Fruit fly (Drosophila melanogaster) whole organism, embryonic: Measurements from ENCODE around the gene MED28.

Experiments
- Abd-B ChIP-seq: fragments of 200-800 bp; sonication (Bioruptor generic); optimal IDR thresholded peaks from 2 replicates; lab custom pipeline; 2018; ENCODE audit warnings: missing biosample characterization, mild to moderate bottlenecking, missing genetic modification characterization, moderate library complexity
- B-H2 ChIP-seq: fragments of 200-800 bp; sonication (Bioruptor generic); optimal IDR thresholded peaks from 2 replicates; lab custom pipeline; 2018; ENCODE audit warnings: missing biosample characterization, mild to moderate bottlenecking, missing genetic modification characterization
- Bgb ChIP-seq: fragments of 200-800 bp; sonication (Bioruptor generic); IDR thresholded peaks from 2 replicates; pipeline ENCODE4 v1.3.6; 2022; ENCODE audit warnings: missing biosample characterization, missing genetic modification characterization; ENCODE audit not compliant: partially characterized antibody
- CG10431 ChIP-seq: fragments of 200-800 bp; sonication (Bioruptor generic); optimal IDR thresholded peaks from 3 replicates; lab custom pipeline; 2018; ENCODE audit warnings: missing biosample characterization, mild to moderate bottlenecking, missing genetic modification characterization
- CG10565 ChIP-seq: fragments of 200-800 bp; sonication (Bioruptor generic); optimal IDR thresholded peaks from 3 replicates; lab custom pipeline; 2016; ENCODE audit warnings: missing biosample characterization, mild to moderate bottlenecking, missing genetic modification characterization
- CG12744 ChIP-seq: fragments of 200-800 bp; sonication (Bioruptor generic); optimal IDR thresholded peaks from 2 replicates; lab custom pipeline; 2016; ENCODE audit warnings: missing biosample characterization, missing genetic modification characterization
- CG13296 ChIP-seq: fragments of 200-800 bp; sonication (Bioruptor generic); optimal IDR thresholded peaks from 3 replicates; lab custom pipeline; 2018; ENCODE audit warnings: missing biosample characterization, mild to moderate bottlenecking, missing genetic modification characterization
- CG13624 ChIP-seq: fragments of 200-800 bp; sonication (Bioruptor generic); optimal IDR thresholded peaks from 2 replicates; lab custom pipeline; 2016; ENCODE audit warnings: missing biosample characterization, missing genetic modification characterization
- CG14965 ChIP-seq: fragments of 200-800 bp; sonication (Bioruptor generic); optimal IDR thresholded peaks from 2 replicates; lab custom pipeline; 2016; ENCODE audit warnings: missing biosample characterization, missing genetic modification characterization, borderline replicate concordance
- CG15269 ChIP-seq: fragments of 200-800 bp; sonication (Bioruptor generic); optimal IDR thresholded peaks from 2 replicates; lab custom pipeline; 2018; ENCODE audit warnings: missing biosample characterization, mild to moderate bottlenecking, missing genetic modification characterization, moderate library complexity
- CG15696 ChIP-seq: fragments of 200-800 bp; sonication (Bioruptor generic); optimal IDR thresholded peaks from 2 replicates; lab custom pipeline; 2019; ENCODE audit warnings: missing biosample characterization, mild to moderate bottlenecking, missing genetic modification characterization, moderate library complexity
- CG17568 ChIP-seq: fragments of 200-800 bp; sonication (Bioruptor generic); optimal IDR thresholded peaks from 2 replicates; lab custom pipeline; 2018; ENCODE audit warnings: missing biosample characterization, mild to moderate bottlenecking, missing genetic modification characterization, moderate library complexity
- CG18262 ChIP-seq: fragments of 200-800 bp; optimal IDR thresholded peaks from 3 replicates; lab custom pipeline; 2019; ENCODE audit warnings: missing biosample characterization, mild to moderate bottlenecking, missing genetic modification characterization, moderate library complexity
- CG1832 ChIP-seq: fragments of 200-800 bp; sonication (Bioruptor generic); optimal IDR thresholded peaks from 2 replicates; lab custom pipeline; 2017; ENCODE audit warnings: missing biosample characterization, mild to moderate bottlenecking, missing genetic modification characterization, inconsistent platforms
- CG18619 ChIP-seq: fragments of 200-800 bp; sonication (Bioruptor generic); optimal IDR thresholded peaks from 3 replicates; lab custom pipeline; 2017; ENCODE audit warnings: missing biosample characterization, mild to moderate bottlenecking, missing genetic modification characterization
- CG18764 ChIP-seq: fragments of 200-800 bp; sonication (Bioruptor generic); optimal IDR thresholded peaks from 3 replicates; lab custom pipeline; 2016; ENCODE audit warnings: missing biosample characterization, missing genetic modification characterization
- CG3407 ChIP-seq: fragments of 200-800 bp; sonication (Bioruptor generic); optimal IDR thresholded peaks from 2 replicates; lab custom pipeline; 2018; ENCODE audit warnings: missing biosample characterization, mild to moderate bottlenecking, missing genetic modification characterization
- CG4404 ChIP-seq: fragments of 200-800 bp; sonication (Bioruptor generic); IDR thresholded peaks from 2 replicates; pipeline ENCODE4 v1.3.6; 2022; ENCODE audit warnings: missing biosample characterization, missing genetic modification characterization
- CG4424 ChIP-seq: fragments of 200-800 bp; sonication (Bioruptor generic); optimal IDR thresholded peaks from 3 replicates; lab custom pipeline; 2016; ENCODE audit warnings: missing biosample characterization, missing genetic modification characterization
- CG6175 ChIP-seq: fragments of 200-800 bp; sonication (Bioruptor generic); IDR thresholded peaks from 3 replicates; pipeline ENCODE4 v1.3.6; 2022; ENCODE audit warnings: missing biosample characterization, missing genetic modification characterization
- CG7839 ChIP-seq: fragments of 200-800 bp; sonication (Bioruptor generic); optimal IDR thresholded peaks from 3 replicates; lab custom pipeline; 2018; ENCODE audit warnings: missing biosample characterization, mild to moderate bottlenecking, missing genetic modification characterization, moderate library complexity
- CG8944 ChIP-seq: fragments of 200-800 bp; sonication (Bioruptor generic); optimal IDR thresholded peaks from 3 replicates; lab custom pipeline; 2016; ENCODE audit warnings: missing biosample characterization, missing genetic modification characterization
- Camta ChIP-seq: fragments of 200-800 bp; sonication (Bioruptor generic); optimal IDR thresholded peaks from 2 replicates; lab custom pipeline; 2016; ENCODE audit warnings: missing biosample characterization, missing genetic modification characterization
- Dad ChIP-seq: fragments of 200-800 bp; sonication (Bioruptor generic); optimal IDR thresholded peaks from 3 replicates; lab custom pipeline; 2016; ENCODE audit warnings: missing biosample characterization, missing genetic modification characterization
- Deaf1 ChIP-seq: fragments of 200-800 bp; optimal IDR thresholded peaks from 3 replicates; lab custom pipeline; 2019; ENCODE audit warnings: missing biosample characterization, mild to moderate bottlenecking, missing genetic modification characterization, moderate library complexity
- HHEX ChIP-seq: fragments of 200-800 bp; sonication (Bioruptor generic); optimal IDR thresholded peaks from 3 replicates; lab custom pipeline; 2017; ENCODE audit warnings: missing biosample characterization, mild to moderate bottlenecking, missing genetic modification characterization, missing genetic modification reagents
- Hr78 ChIP-seq, 2 experiments: fragments of 200-800 bp in 1 of 2; fragments of >200 bp in 1 of 2; sonication (Bioruptor generic) in 1 of 2; optimal IDR thresholded peaks; 2 replicates each; lab custom pipeline; 2017 to 2019; ENCODE audit warnings: missing biosample characterization in 2 of 2, missing genetic modification characterization in 2 of 2, mild to moderate bottlenecking in 1 of 2, moderate library complexity in 1 of 2
- Sin3A ChIP-seq: fragments of >200 bp; optimal IDR thresholded peaks from 2 replicates; lab custom pipeline; 2018
- Taf1 ChIP-seq: fragments of 200-800 bp; sonication (Bioruptor generic); IDR thresholded peaks from 2 replicates; pipeline ENCODE4 v1.3.6; 2022; ENCODE audit warnings: missing biosample characterization, missing genetic modification characterization
- YL-1 ChIP-seq: fragments of 200-800 bp; sonication (Bioruptor generic); optimal IDR thresholded peaks from 3 replicates; lab custom pipeline; 2017; ENCODE audit warnings: missing biosample characterization, mild to moderate bottlenecking, missing genetic modification characterization
- ato ChIP-seq: fragments of 200-800 bp; sonication (Bioruptor generic); IDR thresholded peaks from 2 replicates; pipeline ENCODE4 v1.3.6; 2022; ENCODE audit warnings: missing biosample characterization, missing genetic modification characterization; ENCODE audit not compliant: partially characterized antibody
- bigmax ChIP-seq: fragments of 200-800 bp; sonication (Bioruptor generic); optimal IDR thresholded peaks from 2 replicates; lab custom pipeline; 2018; ENCODE audit warnings: missing biosample characterization, mild to moderate bottlenecking, missing genetic modification characterization
- dimm ChIP-seq: fragments of 200-800 bp; sonication (Bioruptor generic); IDR thresholded peaks from 2 replicates; pipeline ENCODE4 v1.3.6; 2022; ENCODE audit warnings: missing biosample characterization, missing genetic modification characterization
- fd96Cb ChIP-seq: fragments of 200-800 bp; sonication (Bioruptor generic); optimal IDR thresholded peaks from 2 replicates; lab custom pipeline; 2018; ENCODE audit warnings: missing biosample characterization, mild to moderate bottlenecking, missing genetic modification characterization, moderate library complexity
- gcm ChIP-seq: fragments of 200-800 bp; sonication (Bioruptor generic); optimal IDR thresholded peaks from 2 replicates; lab custom pipeline; 2019; ENCODE audit warnings: missing biosample characterization, mild to moderate bottlenecking, missing genetic modification characterization, moderate library complexity
- gcm2 ChIP-seq: fragments of 200-800 bp; sonication (Bioruptor generic); optimal IDR thresholded peaks from 2 replicates; lab custom pipeline; 2016; ENCODE audit warnings: missing biosample characterization, missing genetic modification characterization
- gro ChIP-seq: fragments of 200-800 bp; sonication (Bioruptor generic); optimal IDR thresholded peaks from 2 replicates; lab custom pipeline; 2016; ENCODE audit warnings: missing biosample characterization, missing genetic modification characterization
- ham ChIP-seq: fragments of 200-800 bp; sonication (Bioruptor generic); IDR thresholded peaks from 2 replicates; pipeline ENCODE4 v1.3.6; 2022; ENCODE audit warnings: missing biosample characterization, missing genetic modification characterization
- hbn ChIP-seq: fragments of 200-800 bp; sonication (Bioruptor generic); IDR thresholded peaks from 2 replicates; pipeline ENCODE4 v1.3.6; 2022; ENCODE audit warnings: missing biosample characterization, missing genetic modification characterization; ENCODE audit not compliant: partially characterized antibody
- jigr1 ChIP-seq: fragments of 200-800 bp; sonication (Bioruptor generic); IDR thresholded peaks from 3 replicates; pipeline ENCODE4 v1.3.6; 2022; ENCODE audit warnings: missing biosample characterization, missing genetic modification characterization
- mirr ChIP-seq: fragments of 200-800 bp; sonication (Bioruptor generic); optimal IDR thresholded peaks from 3 replicates; lab custom pipeline; 2018; ENCODE audit warnings: missing biosample characterization, mild to moderate bottlenecking, missing genetic modification characterization
- oc ChIP-seq: fragments of 200-800 bp; sonication (Bioruptor generic); optimal IDR thresholded peaks from 2 replicates; lab custom pipeline; 2018; ENCODE audit warnings: missing biosample characterization, mild to moderate bottlenecking, missing genetic modification characterization, moderate library complexity
- psq ChIP-seq: fragments of 200-800 bp; sonication (Bioruptor generic); optimal IDR thresholded peaks from 2 replicates; lab custom pipeline; 2017; ENCODE audit warnings: missing biosample characterization, missing genetic modification characterization
- pzg ChIP-seq: fragments of 200-800 bp; sonication (Bioruptor generic); optimal IDR thresholded peaks from 3 replicates; lab custom pipeline; 2018; ENCODE audit warnings: missing biosample characterization, mild to moderate bottlenecking, missing genetic modification characterization, moderate library complexity
- sens-2 ChIP-seq: fragments of 200-800 bp; sonication (Bioruptor generic); IDR thresholded peaks from 2 replicates; pipeline ENCODE4 v1.3.6; 2022; ENCODE audit warnings: missing biosample characterization, missing genetic modification characterization
- stwl ChIP-seq: fragments of 200-800 bp; sonication (Bioruptor generic); optimal IDR thresholded peaks from 3 replicates; lab custom pipeline; 2018; ENCODE audit warnings: missing biosample characterization, mild to moderate bottlenecking, missing genetic modification characterization, moderate library complexity
- wek ChIP-seq: fragments of 200-800 bp; sonication (Bioruptor generic); optimal IDR thresholded peaks from 3 replicates; lab custom pipeline; 2018; ENCODE audit warnings: missing biosample characterization, mild to moderate bottlenecking, missing genetic modification characterization, moderate library complexity
- z ChIP-seq: fragments of 200-800 bp; sonication (Bioruptor generic); IDR thresholded peaks from 3 replicates; pipeline ENCODE4 v1.3.6; 2022; ENCODE audit warnings: missing biosample characterization, missing genetic modification characterization

MED28 gene

dm6 chr3R:25472635-25473552 lies 3.9 kb upstream of the MED28 start, which contains the start of the genes Fur1 and Vps33B (continued):
- TF ChIP-seq Deaf1 (tag; lab: Kevin White, UChicago) (peak; percentile 84), Abd-B (GFP tag; lab: Kevin White, UChicago) (peak; percentile 96), YL-1 (GFP tag; lab: Kevin White, UChicago) (peak; percentile 93), dimm (GFP tag; lab: Robert Waterston, UW) (peak; percentile 86), Sin3A (peak; percentile 86), ato (GFP tag; lab: Robert Waterston, UW) (peak; percentile 68), bigmax (GFP tag; lab: Kevin White, UChicago) (no peak), mirr (GFP tag; lab: Kevin White, UChicago) (peak; percentile 94), fd96Cb (peak; percentile 96), jigr1 (peak; percentile 89), Taf1 (GFP tag; lab: Robert Waterston, UW) (peak; percentile 90), CG13624 (GFP tag; lab: Kevin White, UChicago) (peak; percentile 98), hbn (peak; percentile 68), CG18262 (tag; lab: Kevin White, UChicago) (peak; percentile 97), CG15696 (tag; lab: Kevin White, UChicago) (peak; percentile 96), gcm2 (GFP tag; lab: Kevin White, UChicago) (peak; percentile 98), psq (GFP tag; lab: Kevin White, UChicago) (peak; percentile 89), gcm (peak; percentile 94), CG8944 (GFP tag; lab: Kevin White, UChicago) (peak; percentile 98), CG4424 (peak; percentile 99), CG6175 (GFP tag; lab: Robert Waterston, UW) (peak; percentile 84), CG12744 (GFP tag; lab: Kevin White, UChicago) (peak; percentile 95), Camta (GFP tag; lab: Kevin White, UChicago) (peak; percentile 98), CG7839 (tag; lab: Kevin White, UChicago) (peak; percentile 97), CG4404 (GFP tag; lab: Robert Waterston, UW) (peak; percentile 94), gro (GFP tag; lab: Kevin White, UChicago) (peak; percentile 97), CG1832 (GFP tag; lab: Kevin White, UChicago) (no peak), CG13296 (peak; percentile 96), CG18764 (GFP tag; lab: Kevin White, UChicago) (peak; percentile 96), Hr78 (GFP tag; optimal IDR thresholded peaks at IDR 0.05; lab: Kevin White, UChicago) (no peak), pzg (peak; percentile 75), stwl (tag; lab: Kevin White, UChicago) (peak; percentile 60), CG3407 (peak; percentile 92), sens-2 (GFP tag; lab: Robert Waterston, UW) (peak; percentile 84), CG10565 (GFP tag; lab: Kevin White, UChicago) (peak; percentile 92), Bgb (GFP tag; lab: Robert Waterston, UW) (peak; percentile 90), wek (GFP tag; lab: Kevin White, UChicago) (peak; percentile 82), Dad (GFP tag; lab: Kevin White, UChicago) (peak; percentile 98), B-H2 (GFP tag; lab: Kevin White, UChicago) (peak; percentile 97), CG14965 (GFP tag; lab: Kevin White, UChicago) (peak; percentile 75), CG15269 (tag; lab: Kevin White, UChicago) (peak; percentile 96), CG18619 (GFP tag; lab: Kevin White, UChicago) (peak; percentile 96), CG17568 (peak; percentile 92), ham (GFP tag; lab: Robert Waterston, UW) (peak; percentile 80; the same call in 1 of the 2 replicates), CG10431 (GFP tag; lab: Kevin White, UChicago) (peak; percentile 86), oc (tag; lab: Kevin White, UChicago) (peak; percentile 92), HHEX (GFP tag; lab: Kevin White, UChicago) (peak; percentile 96), z (peak; percentile 42; the same call in 1 of the 3 replicates)
